Worm (Caenorhabditis elegans): ENCODE data around the gene srh-272.

- TF ChIP-seq hmg-11 (tag; optimal IDR thresholded peaks at IDR 0.05) (no peak), zag-1 (tag; optimal IDR thresholded peaks at IDR 0.05) (no peak), daf-12 (tag; optimal IDR thresholded peaks at IDR 0.05) (no peak), nhr-76 (tag; optimal IDR thresholded peaks at IDR 0.05) (no peak), nhr-28 (tag; optimal IDR thresholded peaks at IDR 0.05) (no peak), nhr-237 (tag; optimal IDR thresholded peaks at IDR 0.05) (no peak), fos-1 (tag; optimal IDR thresholded peaks at IDR 0.05) (no peak), nhr-67 (tag; optimal IDR thresholded peaks at IDR 0.05) (no peak), unc-62 (GFP tag; optimal IDR thresholded peaks at IDR 0.05) (no peak), lin-15B (tag; optimal IDR thresholded peaks at IDR 0.05) (no peak)
These were observed 14.1 kb upstream of the srh-272 start, which contains the start of gene ugt-53 for ce11 chrV:2849071-2849470.

Measured in whole organism, L3 larva.